Worm (Caenorhabditis elegans) whole organism, midembryonic: Measurements from ENCODE around the gene C25F9.10.

ENCODE experiments used
- cog-1 ChIP-seq: sonication (generic microtip); optimal IDR thresholded peaks from 2 replicates; lab custom pipeline; 2016; ENCODE audit warnings: missing genetic modification characterization, missing compliant biosample characterization
- flt-1 ChIP-seq: fragments of 200-800 bp; sonication (Bioruptor generic); IDR thresholded peaks from 2 replicates; pipeline ENCODE4 v1.3.6; 2022; ENCODE audit warnings: missing genetic modification characterization, missing compliant biosample characterization
- tab-1 ChIP-seq: fragments of 200-800 bp; sonication (Bioruptor generic); IDR thresholded peaks from 2 replicates; pipeline ENCODE4 v1.3.6; 2022; ENCODE audit warnings: missing genetic modification characterization, missing compliant biosample characterization

- TF ChIP-seq tab-1 (no peak), flt-1 (GFP tag; lab: Robert Waterston, UW) (no peak), cog-1 (tag; lab: Kevin White, UChicago) (no peak)
These were observed 34.3 kb upstream of the C25F9.10 start, which contains the start of gene Y43F8A.2 for ce11 chrV:19371253-19371652.
